Fruit fly (Drosophila melanogaster): ENCODE results near the gene CG43850.

DNA sequence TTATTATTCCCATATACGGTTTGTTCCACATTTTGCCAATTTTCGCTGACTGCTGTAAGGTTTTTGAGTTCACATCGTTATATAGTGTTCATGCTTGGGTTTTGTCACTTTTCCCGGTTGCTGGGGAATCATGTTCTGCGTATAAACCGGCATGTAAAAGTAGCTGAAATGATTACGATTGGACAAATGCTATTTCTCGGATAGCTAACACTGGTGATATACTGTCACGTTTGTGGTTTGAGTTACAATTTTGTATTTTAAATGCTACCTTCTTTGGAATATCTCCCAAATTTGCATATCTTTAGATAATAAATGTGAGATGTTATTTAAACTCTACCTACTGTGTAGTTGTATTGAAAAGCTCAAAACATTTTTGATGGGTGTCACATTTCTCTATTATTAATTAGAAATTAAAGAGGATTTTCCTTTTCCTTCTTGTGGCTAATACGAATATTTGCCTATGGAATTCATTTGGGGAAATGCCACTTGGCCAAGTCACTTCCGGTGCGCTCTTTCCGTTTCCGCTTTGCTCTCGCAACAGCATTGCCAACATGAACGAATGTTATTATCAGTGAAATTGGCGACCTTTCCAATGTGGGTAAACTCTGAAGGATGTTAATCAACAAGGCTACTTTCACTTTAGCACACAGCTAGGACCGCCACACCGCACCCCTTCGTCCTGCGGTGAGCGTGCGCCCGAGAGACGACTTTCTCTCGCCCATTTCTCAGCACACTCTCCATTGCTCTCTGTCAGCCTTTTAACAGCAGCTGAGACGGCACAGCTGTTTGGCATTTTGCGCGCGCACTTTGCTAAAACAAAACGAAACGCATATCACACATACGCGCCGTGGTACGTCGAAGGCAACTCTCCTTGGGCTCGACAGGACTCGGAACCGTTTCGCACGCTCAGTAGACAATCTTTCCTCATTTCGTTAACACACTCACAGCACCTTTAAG is at the start of gene CG43850, which contains the start of the genes CG16956 and CG42784:
- no peak for TF ChIP-seq Lpt (GFP tag; optimal IDR thresholded peaks at IDR 0.05)
- no peak for TF ChIP-seq Sox14 (GFP tag; optimal IDR thresholded peaks at IDR 0.05)
- TF ChIP-seq CG11294 (GFP tag; IDR thresholded peaks at IDR 0.05) = no peak
- TF ChIP-seq Gug (GFP tag; IDR thresholded peaks at IDR 0.05) = no peak
- TF ChIP-seq Sox15 (GFP tag; optimal IDR thresholded peaks at IDR 0.05) = no peak
- no peak for TF ChIP-seq Blimp-1 (GFP tag; optimal IDR thresholded peaks at IDR 0.05)
- TF ChIP-seq CG8119 (GFP tag; IDR thresholded peaks at IDR 0.05) = no peak
- no peak for TF ChIP-seq OdsH (GFP tag; optimal IDR thresholded peaks at IDR 0.05)
- no peak for TF ChIP-seq Hr39 (GFP tag; optimal IDR thresholded peaks at IDR 0.05)
- TF ChIP-seq vri (GFP tag; optimal IDR thresholded peaks at IDR 0.05) = no peak

Data from whole organism, prepupa.